Worm (Caenorhabditis elegans): ENCODE data around the gene F43C1.7.

DNA sequence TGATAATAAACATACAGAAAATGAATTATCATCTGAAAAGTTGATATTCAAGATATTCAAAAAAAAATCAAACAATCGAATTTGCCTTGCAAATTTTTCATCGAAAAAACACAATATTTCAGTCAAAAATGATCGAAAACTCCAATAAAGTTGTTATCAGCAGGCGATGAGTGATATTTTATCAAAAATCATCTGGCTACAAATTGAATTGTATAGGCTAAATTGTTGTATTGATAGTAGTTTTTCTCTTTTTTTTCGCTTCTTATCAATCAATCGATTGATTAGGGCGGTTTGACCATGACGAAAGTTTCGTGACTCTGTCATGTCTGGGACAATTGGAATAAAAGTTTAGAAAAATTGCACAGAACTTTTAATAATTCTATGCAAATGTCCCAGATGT is 2.2 kb downstream of the F43C1.7 start:
- TF ChIP-seq nhr-76 (tag; optimal IDR thresholded peaks at IDR 0.05) (no peak), nhr-237 (tag; optimal IDR thresholded peaks at IDR 0.05) (no peak), snpc-4 (tag; optimal IDR thresholded peaks at IDR 0.05) (no peak), pha-4 (tag; optimal IDR thresholded peaks at IDR 0.05) (no peak), unc-39 (tag; optimal IDR thresholded peaks at IDR 0.05) (no peak), nhr-28 (tag; optimal IDR thresholded peaks at IDR 0.05) (no peak), elt-3 (tag; optimal IDR thresholded peaks at IDR 0.05) (no peak), ztf-11 (tag; optimal IDR thresholded peaks at IDR 0.05) (no peak), nhr-12 (tag; optimal IDR thresholded peaks at IDR 0.05) (no peak), lin-13 (tag; optimal IDR thresholded peaks at IDR 0.05) (no peak), unc-62 (GFP tag; optimal IDR thresholded peaks at IDR 0.05) (no peak), mab-5 (tag; optimal IDR thresholded peaks at IDR 0.05) (no peak), elt-1 (tag; optimal IDR thresholded peaks at IDR 0.05; ENCODE audit: borderline replicate concordance, insufficient read depth) (no peak), sem-2 (GFP tag; optimal IDR thresholded peaks at IDR 0.05) (no peak)
